Worm (Caenorhabditis elegans) whole organism, mixed stage, embryonic: ENCODE measurements around the gene ins-4.

Experiments
- M03D4.4 ChIP-seq: sonication (generic microtip); optimal IDR thresholded peaks from 2 replicates; lab custom pipeline; 2017; ENCODE audit warnings: mild to moderate bottlenecking, missing genetic modification characterization, missing compliant biosample characterization
- bed-3 ChIP-seq: fragments of 200-800 bp; sonication (Bioruptor generic); optimal IDR thresholded peaks from 3 replicates; lab custom pipeline; 2018; ENCODE audit warnings: mild to moderate bottlenecking, missing genetic modification characterization, moderate library complexity, missing compliant biosample characterization
- blmp-1 ChIP-seq: fragments of 150-350 bp; optimal IDR thresholded peaks from 2 replicates; lab custom pipeline; 2014; ENCODE audit warnings: missing biosample characterization, missing genetic modification characterization
- ceh-39 ChIP-seq: fragments of 150-350 bp; optimal IDR thresholded peaks from 2 replicates; lab custom pipeline; 2014; ENCODE audit warnings: missing biosample characterization, missing genetic modification characterization
- ceh-43 ChIP-seq: fragments of 200-800 bp; sonication (Bioruptor generic); optimal IDR thresholded peaks from 2 replicates; lab custom pipeline; 2018; ENCODE audit warnings: mild to moderate bottlenecking, missing genetic modification characterization, moderate library complexity, missing compliant biosample characterization
- ceh-83 ChIP-seq: fragments of 200-800 bp; sonication (Bioruptor generic); optimal IDR thresholded peaks from 2 replicates; lab custom pipeline; 2018; ENCODE audit warnings: mild to moderate bottlenecking, missing genetic modification characterization, missing compliant biosample characterization
- ces-1 ChIP-seq: fragments of 150-350 bp; optimal IDR thresholded peaks from 2 replicates; lab custom pipeline; 2014; ENCODE audit warnings: missing biosample characterization, missing genetic modification reagents, missing genetic modification characterization
- cnd-1 ChIP-seq: fragments of 200-800 bp; sonication (Bioruptor generic); optimal IDR thresholded peaks from 2 replicates; lab custom pipeline; 2018; ENCODE audit warnings: mild to moderate bottlenecking, missing genetic modification characterization, missing compliant biosample characterization
- drap-1 ChIP-seq: fragments of 200-800 bp; sonication (Bioruptor generic); optimal IDR thresholded peaks from 3 replicates; lab custom pipeline; 2018; ENCODE audit warnings: mild to moderate bottlenecking, missing genetic modification characterization, missing compliant biosample characterization
- elt-1 ChIP-seq: sonication (generic microtip); optimal IDR thresholded peaks from 2 replicates; lab custom pipeline; 2017; ENCODE audit warnings: missing genetic modification characterization, mild to moderate bottlenecking, missing compliant biosample characterization, antibody characterized with exemption, moderate library complexity, borderline replicate concordance; ENCODE audit not compliant: insufficient read depth
- ham-2 ChIP-seq: fragments of 200-800 bp; sonication (Bioruptor generic); optimal IDR thresholded peaks from 2 replicates; lab custom pipeline; 2018; ENCODE audit warnings: mild to moderate bottlenecking, missing genetic modification characterization, missing compliant biosample characterization
- hlh-1 ChIP-seq: fragments of 150-350 bp; optimal IDR thresholded peaks from 2 replicates; lab custom pipeline; 2014; ENCODE audit warnings: missing biosample characterization, missing genetic modification reagents, missing genetic modification characterization
- lin-13 ChIP-seq: fragments of 150-350 bp; optimal IDR thresholded peaks from 2 replicates; lab custom pipeline; 2014; ENCODE audit warnings: missing biosample characterization, missing genetic modification characterization
- lin-32 ChIP-seq: fragments of 200-800 bp; sonication (Bioruptor generic); optimal IDR thresholded peaks from 2 replicates; lab custom pipeline; 2018; ENCODE audit warnings: mild to moderate bottlenecking, missing genetic modification characterization, missing compliant biosample characterization
- mab-5 ChIP-seq: fragments of 150-350 bp; optimal IDR thresholded peaks from 2 replicates; lab custom pipeline; 2014; ENCODE audit warnings: missing biosample characterization, missing genetic modification characterization
- mep-1 ChIP-seq: fragments of 150-350 bp; optimal IDR thresholded peaks from 2 replicates; lab custom pipeline; 2017; ENCODE audit warnings: missing biosample characterization, missing genetic modification reagents, missing genetic modification characterization, inconsistent platforms
- mls-2 ChIP-seq: sonication (generic microtip); optimal IDR thresholded peaks from 2 replicates; lab custom pipeline; 2016; ENCODE audit warnings: mild to moderate bottlenecking, missing genetic modification characterization, moderate library complexity, missing compliant biosample characterization
- nhr-12 ChIP-seq: fragments of 150-350 bp; optimal IDR thresholded peaks from 2 replicates; lab custom pipeline; 2014; ENCODE audit warnings: missing biosample characterization, missing genetic modification characterization
- nhr-237 ChIP-seq: fragments of 150-350 bp; optimal IDR thresholded peaks from 2 replicates; lab custom pipeline; 2014; ENCODE audit warnings: missing biosample characterization, missing genetic modification characterization
- nhr-28 ChIP-seq: fragments of 150-350 bp; optimal IDR thresholded peaks from 2 replicates; lab custom pipeline; 2014; ENCODE audit warnings: missing biosample characterization, missing genetic modification characterization
- nhr-76 ChIP-seq: sonication (generic microtip); optimal IDR thresholded peaks from 2 replicates; lab custom pipeline; 2017; ENCODE audit warnings: missing biosample characterization, missing genetic modification characterization
- pha-4 ChIP-seq: fragments of 150-350 bp; optimal IDR thresholded peaks from 2 replicates; lab custom pipeline; 2018; ENCODE audit warnings: missing biosample characterization, missing genetic modification reagents, missing genetic modification characterization
- sem-2 ChIP-seq: fragments of 200-800 bp; sonication (Bioruptor generic); optimal IDR thresholded peaks from 2 replicates; lab custom pipeline; 2018; ENCODE audit warnings: mild to moderate bottlenecking, missing genetic modification characterization, missing compliant biosample characterization
- sptf-1 ChIP-seq: sonication (generic microtip); optimal IDR thresholded peaks from 2 replicates; lab custom pipeline; 2017; ENCODE audit warnings: mild to moderate bottlenecking, missing genetic modification characterization, moderate library complexity, missing compliant biosample characterization
- unc-120 ChIP-seq: sonication (generic microtip); optimal IDR thresholded peaks from 2 replicates; lab custom pipeline; 2017; ENCODE audit warnings: missing genetic modification characterization, missing compliant biosample characterization; ENCODE audit not compliant: poor library complexity, severe bottlenecking
- unc-39 ChIP-seq: fragments of 150-350 bp; optimal IDR thresholded peaks from 2 replicates; lab custom pipeline; 2014; ENCODE audit warnings: missing biosample characterization, missing genetic modification characterization
- unc-62 ChIP-seq: fragments of 150-350 bp; optimal IDR thresholded peaks from 2 replicates; lab custom pipeline; 2014; ENCODE audit warnings: missing biosample characterization, missing genetic modification reagents, missing genetic modification characterization
- zip-8 ChIP-seq: fragments of 150-350 bp; optimal IDR thresholded peaks from 2 replicates; lab custom pipeline; 2014; ENCODE audit warnings: missing biosample characterization, missing genetic modification characterization

ins-4 gene

DNA sequence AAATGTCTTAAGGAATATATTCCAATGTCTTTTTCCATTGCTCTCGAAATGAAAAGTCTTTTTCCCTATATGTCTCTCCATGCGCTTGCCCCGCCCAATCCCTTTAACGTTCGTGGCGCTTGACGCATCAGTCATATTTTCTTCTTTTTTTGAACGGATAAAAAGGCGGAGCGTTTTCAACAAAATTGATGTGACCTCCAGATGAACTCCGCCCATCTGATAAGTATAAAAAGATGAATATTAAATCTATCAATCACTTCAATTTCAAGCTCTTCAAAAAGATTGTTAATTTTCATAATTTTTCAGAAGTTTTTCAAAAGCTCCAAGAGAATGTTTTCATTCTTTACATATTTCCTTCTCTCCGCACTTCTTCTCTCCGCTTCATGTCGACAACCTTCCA is at the start of gene ins-4:
Gene ins-4 (plus strand): TSS at position 301 of the 400 bp plus-strand sequence.
- no peak for TF ChIP-seq lin-13 (tag; lab: Kevin White, UChicago)
- TF ChIP-seq mls-2 (tag; lab: Kevin White, UChicago), result no peak

DNA sequence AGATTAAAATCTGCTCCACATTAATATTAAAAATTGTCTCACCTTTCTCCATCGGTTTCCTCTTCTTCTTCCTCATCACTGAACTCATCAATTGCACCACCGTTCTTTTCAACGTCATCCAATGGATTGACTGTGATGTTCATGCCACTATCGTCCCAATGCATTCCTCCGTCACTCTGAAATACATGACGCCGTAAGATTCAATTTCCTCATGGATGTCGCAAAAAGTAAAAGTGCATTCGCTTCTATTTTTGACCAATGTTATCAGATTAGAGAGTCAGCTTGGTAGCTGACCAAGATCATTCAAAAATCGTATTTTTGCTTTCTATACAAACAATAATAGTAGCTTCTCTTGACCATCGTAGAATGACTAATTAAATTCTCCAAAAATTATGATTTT is 49.7 kb upstream of the ins-4 start:
- TF ChIP-seq sem-2 (GFP tag; lab: Kevin White, UChicago) (no peak), M03D4.4 (tag; lab: Kevin White, UChicago) (no peak), blmp-1 (tag; lab: Kevin White, UChicago) (no peak)
- TF ChIP-seq, all 35 proteins: peak for 0

DNA sequence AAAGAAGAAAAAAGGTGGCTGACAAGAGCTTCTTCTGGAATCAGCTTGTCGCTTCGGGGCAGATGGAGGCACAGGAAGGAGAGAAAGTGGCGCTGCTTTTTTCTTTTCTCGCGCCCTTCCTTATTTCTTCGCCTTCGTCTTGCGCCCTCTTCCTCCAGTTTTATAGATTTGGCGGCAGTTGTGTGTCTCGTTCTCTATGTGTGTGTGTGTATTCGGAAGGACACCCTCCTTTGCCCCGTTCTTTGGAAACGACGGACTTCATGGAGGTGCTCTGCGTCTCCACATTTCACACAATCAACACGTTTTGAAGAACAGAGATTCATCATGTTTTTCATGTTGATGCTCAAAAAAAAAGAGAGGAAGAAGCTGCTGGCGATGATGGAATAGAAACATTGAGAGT is 47.5 kb upstream of the ins-4 start:
- TF ChIP-seq nhr-237 (tag; lab: Kevin White, UChicago), result no peak
- TF ChIP-seq sem-2 (GFP tag; lab: Kevin White, UChicago), result no peak
- no peak for TF ChIP-seq bed-3 (GFP tag; lab: Kevin White, UChicago)
- TF ChIP-seq lin-32 (GFP tag; lab: Kevin White, UChicago), result no peak
- no peak for TF ChIP-seq mep-1 (tag; lab: Kevin White, UChicago)
- TF ChIP-seq drap-1 (GFP tag; lab: Kevin White, UChicago), result no peak
- no peak for TF ChIP-seq sptf-1
- TF ChIP-seq, all 35 proteins: peak for 0

DNA sequence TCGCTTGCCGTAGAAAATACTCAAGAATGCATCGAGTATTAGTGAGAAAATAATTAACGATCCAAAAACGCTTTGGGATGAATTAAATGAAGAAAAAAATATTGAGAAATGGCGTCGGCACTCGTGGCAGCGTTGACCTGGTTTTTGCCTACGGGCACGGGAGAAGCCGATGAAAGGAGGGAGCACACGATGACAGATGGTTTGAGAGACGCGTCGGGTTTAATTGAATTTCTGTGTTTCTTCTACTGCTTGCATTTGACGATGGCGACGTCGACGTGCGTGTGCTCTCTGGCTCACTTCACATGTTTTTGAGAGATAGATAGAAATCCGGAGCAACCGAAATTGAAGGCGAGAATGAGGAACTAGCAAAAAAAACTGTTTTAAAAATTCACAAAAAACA is 45.5 kb upstream of the ins-4 start:
- no peak for TF ChIP-seq nhr-12 (tag; lab: Kevin White, UChicago)
- no peak for TF ChIP-seq sem-2 (GFP tag; lab: Kevin White, UChicago)
- no peak for TF ChIP-seq ham-2
- no peak for TF ChIP-seq ceh-43 (GFP tag; lab: Kevin White, UChicago)
- TF ChIP-seq ces-1 (GFP tag; lab: Kevin White, UChicago), result peak; percentile 79
- TF ChIP-seq cnd-1 (tag; lab: Kevin White, UChicago), result no peak
- TF ChIP-seq, all 35 proteins: peak for 1

DNA sequence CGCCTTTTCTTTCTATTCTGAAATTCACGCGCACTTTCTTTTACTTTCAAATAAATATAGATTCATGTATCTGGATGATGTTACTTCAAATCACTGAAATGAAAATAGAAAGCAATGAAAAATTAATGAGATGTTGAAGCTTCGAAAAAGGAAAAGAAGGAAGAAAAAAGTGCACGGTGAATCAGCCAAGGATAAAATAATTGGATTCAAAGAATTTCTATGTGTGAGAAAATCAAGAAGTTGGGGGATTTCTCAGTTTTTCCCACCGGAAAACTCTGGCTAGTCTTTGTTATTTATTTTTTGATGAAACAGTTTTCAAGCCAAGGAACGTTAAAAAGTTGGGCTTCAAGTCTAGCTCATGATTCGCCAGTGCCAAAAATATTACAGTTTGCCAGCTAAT is 44.4 kb upstream of the ins-4 start:
- TF ChIP-seq mep-1 (tag; lab: Kevin White, UChicago) (no peak), pha-4 (tag; lab: Kevin White, UChicago) (no peak), unc-39 (tag; lab: Kevin White, UChicago) (no peak), ceh-39 (tag; lab: Kevin White, UChicago) (no peak), nhr-237 (tag; lab: Kevin White, UChicago) (no peak), nhr-12 (tag; lab: Kevin White, UChicago) (no peak), ces-1 (GFP tag; lab: Kevin White, UChicago) (no peak), unc-120 (tag; lab: Kevin White, UChicago) (no peak), hlh-1 (tag; lab: Kevin White, UChicago) (no peak), zip-8 (tag; lab: Kevin White, UChicago) (no peak), lin-32 (GFP tag; lab: Kevin White, UChicago) (no peak), nhr-76 (tag; lab: Kevin White, UChicago) (no peak), cnd-1 (tag; lab: Kevin White, UChicago) (no peak), drap-1 (GFP tag; lab: Kevin White, UChicago) (no peak), mab-5 (no peak), elt-1 (tag; lab: Kevin White, UChicago) (no peak), sem-2 (GFP tag; lab: Kevin White, UChicago) (no peak), ceh-43 (GFP tag; lab: Kevin White, UChicago) (no peak), ceh-83 (GFP tag; lab: Kevin White, UChicago) (no peak)

DNA sequence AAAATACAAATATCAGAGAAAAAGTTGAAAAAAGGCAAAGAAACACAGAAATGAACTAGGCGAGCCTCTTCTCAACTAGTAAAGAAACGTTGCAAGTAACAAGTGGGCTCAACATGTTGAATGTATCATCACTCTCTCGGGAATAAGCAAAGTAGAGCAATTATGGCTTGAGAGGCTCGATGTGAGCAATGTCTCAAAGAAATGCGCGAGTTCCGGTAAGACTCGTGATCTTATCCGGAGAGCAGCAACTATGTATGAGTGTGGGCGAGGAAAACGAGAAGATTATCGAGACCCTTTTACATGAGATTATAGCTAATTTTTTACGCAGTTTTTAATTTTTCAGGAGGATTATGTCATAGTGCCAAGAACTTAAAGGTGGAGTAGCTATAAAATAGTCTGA is 44.0 kb upstream of the ins-4 start:
- TF ChIP-seq sem-2 (GFP tag; lab: Kevin White, UChicago) (no peak), unc-62 (no peak), ham-2 (no peak), nhr-237 (tag; lab: Kevin White, UChicago) (no peak), pha-4 (tag; lab: Kevin White, UChicago) (no peak), blmp-1 (tag; lab: Kevin White, UChicago) (no peak), lin-13 (tag; lab: Kevin White, UChicago) (no peak), sptf-1 (no peak), lin-32 (GFP tag; lab: Kevin White, UChicago) (no peak), unc-39 (tag; lab: Kevin White, UChicago) (no peak), nhr-28 (tag; lab: Kevin White, UChicago) (no peak)
